Worm (Caenorhabditis elegans) whole organism, mixed stage, embryonic: ENCODE measurements around the gene K09E9.4.

Source experiments
- ces-1 ChIP-seq: fragments of 150-350 bp; optimal IDR thresholded peaks from 2 replicates; lab custom pipeline; 2014; ENCODE audit warnings: missing biosample characterization, missing genetic modification reagents, missing genetic modification characterization
- elt-3 ChIP-seq: fragments of 150-350 bp; optimal IDR thresholded peaks from 2 replicates; lab custom pipeline; 2014; ENCODE audit warnings: missing biosample characterization, missing genetic modification characterization
- hlh-1 ChIP-seq: fragments of 150-350 bp; optimal IDR thresholded peaks from 2 replicates; lab custom pipeline; 2014; ENCODE audit warnings: missing biosample characterization, missing genetic modification reagents, missing genetic modification characterization
- mep-1 ChIP-seq: fragments of 150-350 bp; optimal IDR thresholded peaks from 2 replicates; lab custom pipeline; 2017; ENCODE audit warnings: missing biosample characterization, missing genetic modification reagents, missing genetic modification characterization, inconsistent platforms
- nhr-76 ChIP-seq: sonication (generic microtip); optimal IDR thresholded peaks from 2 replicates; lab custom pipeline; 2017; ENCODE audit warnings: missing biosample characterization, missing genetic modification characterization
- pha-4 ChIP-seq: fragments of 150-350 bp; optimal IDR thresholded peaks from 2 replicates; lab custom pipeline; 2018; ENCODE audit warnings: missing biosample characterization, missing genetic modification reagents, missing genetic modification characterization
- sem-2 ChIP-seq: fragments of 200-800 bp; sonication (Bioruptor generic); optimal IDR thresholded peaks from 2 replicates; lab custom pipeline; 2018; ENCODE audit warnings: mild to moderate bottlenecking, missing genetic modification characterization, missing compliant biosample characterization
- snpc-4 ChIP-seq: fragments of 150-350 bp; optimal IDR thresholded peaks from 2 replicates; lab custom pipeline; 2014; ENCODE audit warnings: missing biosample characterization, missing genetic modification characterization
- tbx-8 ChIP-seq: fragments of 200-800 bp; sonication (Bioruptor generic); optimal IDR thresholded peaks from 2 replicates; lab custom pipeline; 2018; ENCODE audit warnings: mild to moderate bottlenecking, missing genetic modification characterization, moderate library complexity, missing compliant biosample characterization

- TF ChIP-seq nhr-76, result no peak
- no peak for TF ChIP-seq pha-4 (tag; lab: Kevin White, UChicago)
- no peak for TF ChIP-seq hlh-1 (tag; lab: Kevin White, UChicago)
- no peak for TF ChIP-seq tbx-8
- TF ChIP-seq sem-2 (GFP tag; lab: Kevin White, UChicago), result no peak
- TF ChIP-seq elt-3, result no peak
- no peak for TF ChIP-seq snpc-4
- TF ChIP-seq mep-1, result no peak
- TF ChIP-seq ces-1, result no peak
These were observed 39.2 kb downstream of the K09E9.4 start, which contains the start of gene usp-33 for ce11 chrX:15591068-15591467.
